Worm (Caenorhabditis elegans): ENCODE measurements around the gene ZC239.20.

The ZC239.20 gene

ce11 chrII:3244070-3244469, 37.7 kb upstream of the ZC239.20 start, which contains the start of gene C17F4.12:
C17F4.12 (minus strand) TSS chrII:3244170.
- no peak for TF ChIP-seq hlh-15 (tag; optimal IDR thresholded peaks at IDR 0.05)
- no peak for TF ChIP-seq ceh-45 (GFP tag; IDR thresholded peaks at IDR 0.05)
- no peak for TF ChIP-seq sox-2 (GFP tag; IDR thresholded peaks at IDR 0.05)
- TF ChIP-seq hlh-30 (tag; optimal IDR thresholded peaks at IDR 0.05; ENCODE audit: insufficient read depth) = no peak
- no peak for TF ChIP-seq ceh-24 (tag; optimal IDR thresholded peaks at IDR 0.05)
- TF ChIP-seq pros-1 (tag; optimal IDR thresholded peaks at IDR 0.05) = no peak
- no peak for TF ChIP-seq sox-4 (tag; optimal IDR thresholded peaks at IDR 0.05)
- TF ChIP-seq hlh-6 (tag; optimal IDR thresholded peaks at IDR 0.05) = no peak

- TF ChIP-seq unc-42 (tag; optimal IDR thresholded peaks at IDR 0.05) (no peak), hlh-6 (tag; optimal IDR thresholded peaks at IDR 0.05) (no peak), pax-1 (tag; optimal IDR thresholded peaks at IDR 0.05) (no peak), K02D7.2 (tag; optimal IDR thresholded peaks at IDR 0.05) (no peak), madf-2 (tag; optimal IDR thresholded peaks at IDR 0.05) (no peak), ztf-16 (tag; optimal IDR thresholded peaks at IDR 0.05) (no peak), ceh-14 (tag; optimal IDR thresholded peaks at IDR 0.05) (no peak), ets-4 (tag; optimal IDR thresholded peaks at IDR 0.05) (no peak), zip-5 (tag; optimal IDR thresholded peaks at IDR 0.05) (no peak), pha-2 (tag; optimal IDR thresholded peaks at IDR 0.05) (no peak), pat-9 (tag; optimal IDR thresholded peaks at IDR 0.05) (no peak), pag-3 (tag; optimal IDR thresholded peaks at IDR 0.05; ENCODE audit: borderline replicate concordance) (no peak), K09A11.1 (tag; optimal IDR thresholded peaks at IDR 0.05; ENCODE audit: insufficient read depth) (no peak), unc-55 (GFP tag; optimal IDR thresholded peaks at IDR 0.05) (no peak), unc-3 (GFP tag; conservative IDR thresholded peaks at IDR 0.05) (no peak), unc-3 (tag; optimal IDR thresholded peaks at IDR 0.05) (no peak), hlh-15 (tag; optimal IDR thresholded peaks at IDR 0.05) (no peak), gmeb-2 (tag; optimal IDR thresholded peaks at IDR 0.05) (no peak), nhr-11 (tag; optimal IDR thresholded peaks at IDR 0.05) (no peak), ceh-9 (tag; optimal IDR thresholded peaks at IDR 0.05) (no peak), C08G9.2 (tag; optimal IDR thresholded peaks at IDR 0.05) (no peak)
Observed at ce11 chrII:3241842-3242241, 35.5 kb upstream of the ZC239.20 start.

ce11 chrII:3240207-3240606, 33.9 kb upstream of the ZC239.20 start, which contains the start of gene C17F4.3:
C17F4.3 (plus strand) TSS chrII:3240507.
- TF ChIP-seq K09A11.1 (tag; optimal IDR thresholded peaks at IDR 0.05; ENCODE audit: insufficient read depth) = no peak
- TF ChIP-seq ama-1 (optimal IDR thresholded peaks at IDR 0.05) = no peak
- TF ChIP-seq npax-4 (tag; optimal IDR thresholded peaks at IDR 0.05) = no peak
- TF ChIP-seq che-1 (tag; optimal IDR thresholded peaks at IDR 0.05) = no peak
- no peak for TF ChIP-seq ceh-2 (tag; optimal IDR thresholded peaks at IDR 0.05)
- TF ChIP-seq ceh-31 (tag; optimal IDR thresholded peaks at IDR 0.05) = no peak
- no peak for TF ChIP-seq eyg-1 (tag; optimal IDR thresholded peaks at IDR 0.05)
- no peak for TF ChIP-seq fkh-6 (tag; optimal IDR thresholded peaks at IDR 0.05)
- TF ChIP-seq ceh-24 (tag; optimal IDR thresholded peaks at IDR 0.05) = no peak
- no peak for TF ChIP-seq mec-3 (tag; optimal IDR thresholded peaks at IDR 0.05; ENCODE audit: borderline replicate concordance)
- no peak for TF ChIP-seq pqm-1 (tag; optimal IDR thresholded peaks at IDR 0.05)

- no peak for TF ChIP-seq dve-1 (tag; optimal IDR thresholded peaks at IDR 0.05)
- no peak for TF ChIP-seq ceh-48 (tag; optimal IDR thresholded peaks at IDR 0.05)
- no peak for TF ChIP-seq F13H6.1 (tag; optimal IDR thresholded peaks at IDR 0.05)
- no peak for TF ChIP-seq K09A11.1 (tag; optimal IDR thresholded peaks at IDR 0.05; ENCODE audit: insufficient read depth)
- no peak for TF ChIP-seq pha-2 (tag; optimal IDR thresholded peaks at IDR 0.05)
- TF ChIP-seq unc-86 (tag; optimal IDR thresholded peaks at IDR 0.05) = no peak
- no peak for TF ChIP-seq nhr-11 (tag; optimal IDR thresholded peaks at IDR 0.05)
- TF ChIP-seq pha-4 (tag; optimal IDR thresholded peaks at IDR 0.05) = no peak
- TF ChIP-seq ceh-9 (tag; optimal IDR thresholded peaks at IDR 0.05) = no peak
- no peak for TF ChIP-seq ceh-19 (GFP tag; optimal IDR thresholded peaks at IDR 0.05)
- no peak for TF ChIP-seq pat-9 (tag; optimal IDR thresholded peaks at IDR 0.05)
- TF ChIP-seq dmd-4 (tag; optimal IDR thresholded peaks at IDR 0.05; ENCODE audit: borderline replicate concordance) = no peak
- TF ChIP-seq ttx-3 (tag; optimal IDR thresholded peaks at IDR 0.05) = no peak
- TF ChIP-seq lim-6 (tag; optimal IDR thresholded peaks at IDR 0.05) = no peak
- no peak for TF ChIP-seq hlh-15 (tag; optimal IDR thresholded peaks at IDR 0.05)
- TF ChIP-seq unc-42 (tag; optimal IDR thresholded peaks at IDR 0.05) = no peak
Observed at ce11 chrII:3237038-3237521, 30.8 kb upstream of the ZC239.20 start, which contains the start of the genes srz-67 and C17F4.11. srz-67 (minus strand) TSS chrII:3237138. C17F4.11 (plus strand) TSS chrII:3237471.

All from whole organism, late embryonic.